Fruit fly (Drosophila melanogaster): Measurements from ENCODE around the gene mira.

mira gene

dm6 chr3R:19930913-19931706 is 3.8 kb downstream of the mira start:
- TF ChIP-seq Eip75B (GFP tag; optimal IDR thresholded peaks at IDR 0.05): no peak
- TF ChIP-seq topi (GFP tag; optimal IDR thresholded peaks at IDR 0.05): no peak
- TF ChIP-seq CG6163 (GFP tag; IDR thresholded peaks at IDR 0.05): no peak
- TF ChIP-seq salr (GFP tag; optimal IDR thresholded peaks at IDR 0.05): no peak
- TF ChIP-seq CG8119 (GFP tag; IDR thresholded peaks at IDR 0.05): no peak
- no peak for TF ChIP-seq CG10669 (GFP tag; optimal IDR thresholded peaks at IDR 0.05)
- no peak for TF ChIP-seq svp (GFP tag)
- TF ChIP-seq CG16779 (tag; optimal IDR thresholded peaks at IDR 0.05): no peak
- no peak for TF ChIP-seq CG6854 (GFP tag; optimal IDR thresholded peaks at IDR 0.05)
- no peak for TF ChIP-seq net (GFP tag; optimal IDR thresholded peaks at IDR 0.05)
- TF ChIP-seq Ets21C (GFP tag; optimal IDR thresholded peaks at IDR 0.05): no peak
- TF ChIP-seq CG8319 (GFP tag; optimal IDR thresholded peaks at IDR 0.05): no peak
- no peak for TF ChIP-seq Sox102F (GFP tag; optimal IDR thresholded peaks at IDR 0.05)
- TF ChIP-seq OdsH (GFP tag; optimal IDR thresholded peaks at IDR 0.05): no peak
- no peak for TF ChIP-seq achi (GFP tag; optimal IDR thresholded peaks at IDR 0.05)
- TF ChIP-seq CG8632 (GFP tag; optimal IDR thresholded peaks at IDR 0.05): no peak
- no peak for TF ChIP-seq Ets96B (tag; optimal IDR thresholded peaks at IDR 0.05)
- TF ChIP-seq Sox15 (GFP tag; optimal IDR thresholded peaks at IDR 0.05): no peak
- no peak for TF ChIP-seq CG34406 (GFP tag; optimal IDR thresholded peaks at IDR 0.05)

dm6 chr3R:19928544-19928943 is 6.4 kb downstream of the mira start, which contains the start of gene CG4459:
Gene CG4459 (minus strand): TSS chr3R:19928644.
- TF ChIP-seq CG6854 (GFP tag; optimal IDR thresholded peaks at IDR 0.05) (no peak), net (GFP tag; optimal IDR thresholded peaks at IDR 0.05) (no peak), dac (GFP tag; optimal IDR thresholded peaks at IDR 0.05) (no peak), spab (GFP tag; optimal IDR thresholded peaks at IDR 0.05) (no peak), CG6163 (GFP tag; IDR thresholded peaks at IDR 0.05) (no peak), Met (GFP tag; optimal IDR thresholded peaks at IDR 0.05) (no peak), CG8632 (GFP tag; optimal IDR thresholded peaks at IDR 0.05) (no peak)

dm6 chr3R:19925271-19925670 is 9.6 kb downstream of the mira start, which contains the start of gene CG4462:
Gene CG4462 (minus strand): TSS chr3R:19925371.
- TF ChIP-seq CG11902 (GFP tag; optimal IDR thresholded peaks at IDR 0.05): no peak
- TF ChIP-seq Hr39 (GFP tag; optimal IDR thresholded peaks at IDR 0.05): no peak
- no peak for TF ChIP-seq CG8119 (GFP tag; IDR thresholded peaks at IDR 0.05)
- no peak for TF ChIP-seq lz (GFP tag; optimal IDR thresholded peaks at IDR 0.05)
- TF ChIP-seq CG4318 (GFP tag; optimal IDR thresholded peaks at IDR 0.05): no peak
- TF ChIP-seq CG34406 (GFP tag; optimal IDR thresholded peaks at IDR 0.05): no peak
- no peak for TF ChIP-seq CG16779 (tag; optimal IDR thresholded peaks at IDR 0.05)
- TF ChIP-seq Ets96B (tag; optimal IDR thresholded peaks at IDR 0.05): no peak
- TF ChIP-seq CG3919 (GFP tag; optimal IDR thresholded peaks at IDR 0.05): no peak
- TF ChIP-seq dsx (GFP tag; optimal IDR thresholded peaks at IDR 0.05; ENCODE audit: poor library complexity, severe bottlenecking): no peak
- no peak for TF ChIP-seq CG6792 (GFP tag; optimal IDR thresholded peaks at IDR 0.05)
- no peak for TF ChIP-seq CG1621 (tag; optimal IDR thresholded peaks at IDR 0.05)
- no peak for TF ChIP-seq OdsH (GFP tag; optimal IDR thresholded peaks at IDR 0.05)
- no peak for TF ChIP-seq CG15336 (GFP tag; IDR thresholded peaks at IDR 0.05)
- TF ChIP-seq fd59A (GFP tag; optimal IDR thresholded peaks at IDR 0.05): no peak
- no peak for TF ChIP-seq svp (GFP tag)
- no peak for TF ChIP-seq Hr4 (GFP tag; optimal IDR thresholded peaks at IDR 0.05)
- TF ChIP-seq CG31627 (GFP tag; optimal IDR thresholded peaks at IDR 0.05): no peak
- no peak for TF ChIP-seq Met (GFP tag; optimal IDR thresholded peaks at IDR 0.05)
- no peak for TF ChIP-seq CG32006 (GFP tag; optimal IDR thresholded peaks at IDR 0.05)

- TF ChIP-seq CG15336 (GFP tag; IDR thresholded peaks at IDR 0.05) (no peak), topi (GFP tag; optimal IDR thresholded peaks at IDR 0.05) (no peak), CG6808 (GFP tag; optimal IDR thresholded peaks at IDR 0.05) (no peak), Sox102F (GFP tag; optimal IDR thresholded peaks at IDR 0.05) (no peak), Eip78C (GFP tag) (peak; percentile 93), CG3032 (tag; optimal IDR thresholded peaks at IDR 0.05) (no peak), acj6 (GFP tag; optimal IDR thresholded peaks at IDR 0.05) (no peak), CG32006 (GFP tag; optimal IDR thresholded peaks at IDR 0.05) (no peak), CG16779 (tag; optimal IDR thresholded peaks at IDR 0.05) (peak; percentile 21), pdm3 (GFP tag; optimal IDR thresholded peaks at IDR 0.05) (peak; percentile 36), vri (GFP tag; optimal IDR thresholded peaks at IDR 0.05) (peak; percentile 9), CG10669 (GFP tag; optimal IDR thresholded peaks at IDR 0.05) (no peak), Hr4 (GFP tag; optimal IDR thresholded peaks at IDR 0.05) (no peak), Met (GFP tag; optimal IDR thresholded peaks at IDR 0.05) (peak; percentile 36), CG31627 (GFP tag; optimal IDR thresholded peaks at IDR 0.05) (no peak), CG8119 (GFP tag; IDR thresholded peaks at IDR 0.05) (no peak), Gug (GFP tag; IDR thresholded peaks at IDR 0.05) (no peak), Hr38 (GFP tag; optimal IDR thresholded peaks at IDR 0.05) (no peak), Ets21C (GFP tag; optimal IDR thresholded peaks at IDR 0.05) (no peak), Smox (GFP tag; optimal IDR thresholded peaks at IDR 0.05) (peak; percentile 25), lz (GFP tag; optimal IDR thresholded peaks at IDR 0.05) (no peak)
Measured at dm6 chr3R:19924331-19924730, 10.6 kb downstream of the mira start.
